Fruit fly (Drosophila melanogaster) whole organism, larva: ENCODE results near the gene CG17190.

Experiments used
- noc ChIP-seq: fragments of 200-800 bp; sonication (Bioruptor generic); optimal IDR thresholded peaks from 3 replicates; lab custom pipeline; 2019; ENCODE audit warnings: missing biosample characterization, mild to moderate bottlenecking, missing genetic modification characterization, moderate library complexity

The CG17190 gene

DNA sequence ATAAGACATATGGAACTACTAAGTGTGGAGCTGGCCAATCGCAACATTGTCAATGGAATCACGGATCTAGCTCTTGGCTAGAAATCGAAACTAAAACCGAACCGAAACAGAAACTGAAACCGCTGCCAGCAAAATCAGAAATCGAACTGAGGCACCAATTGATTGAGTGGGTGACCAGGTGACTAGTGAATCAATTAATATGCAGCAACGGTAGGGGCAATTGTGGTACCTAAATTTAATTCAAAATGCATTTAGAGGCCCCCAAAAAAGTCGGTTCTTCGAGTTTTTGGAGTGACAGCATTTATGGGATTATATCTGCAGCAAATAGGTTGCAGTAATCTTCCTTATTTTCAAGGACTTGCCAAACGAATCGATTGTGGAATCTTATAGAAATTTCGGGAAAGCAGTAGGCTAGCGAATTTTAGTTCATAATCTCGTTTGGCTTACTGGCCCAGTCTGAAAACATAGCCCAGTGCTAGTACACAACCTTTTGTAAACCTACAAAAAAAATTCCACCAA is at the start of gene CG17190, which contains the start of gene CG4836:
Gene CG17190 (minus strand): TSS at position 101 of the 519 bp plus-strand sequence.
Gene CG4836 (plus strand): TSS at position 469 of the 519 bp plus-strand sequence.
- TF ChIP-seq noc (tag; lab: Kevin White, UChicago) = no peak

DNA sequence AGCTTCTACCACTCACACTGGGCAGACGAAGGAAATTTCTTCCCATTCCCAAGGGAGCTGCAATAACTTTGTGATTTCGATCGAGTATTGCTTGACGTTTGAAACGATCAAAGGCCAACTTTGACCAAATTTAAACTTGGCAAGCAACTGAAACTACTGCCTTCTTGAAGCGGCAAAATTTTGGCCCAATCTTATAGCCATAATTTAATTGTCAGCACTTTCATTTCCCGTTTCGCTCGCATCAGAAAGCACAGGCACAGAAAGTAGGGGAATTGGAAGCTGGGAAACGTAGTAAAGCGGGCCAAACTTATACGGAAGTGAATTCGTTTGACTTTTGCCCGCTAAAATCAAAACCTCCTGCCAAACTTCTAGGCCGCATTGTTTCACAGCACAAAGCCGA is 46.3 kb upstream of the CG17190 start, which contains the start of gene CG4390:
Gene CG4390 (minus strand): TSS at position 101 of the 400 bp plus-strand sequence.
- no peak for TF ChIP-seq noc (tag; lab: Kevin White, UChicago)

DNA sequence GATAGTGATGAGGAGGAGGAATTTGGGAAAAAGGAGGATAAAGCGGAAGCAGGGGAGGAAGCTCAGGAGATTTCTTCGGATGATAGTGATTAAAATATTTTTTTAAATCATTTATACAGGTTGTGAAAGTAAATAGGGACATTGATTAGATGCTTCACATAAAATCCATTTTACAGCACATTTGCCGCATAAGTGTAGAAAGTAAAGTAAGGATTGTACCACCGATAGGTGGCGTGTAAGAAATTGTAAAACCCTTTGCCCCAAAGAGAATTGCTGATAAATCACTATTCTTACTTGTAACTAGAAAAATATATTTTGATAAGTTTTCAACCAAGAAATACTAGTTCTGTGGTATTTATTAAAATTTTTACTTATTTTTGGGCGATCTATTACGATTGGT is 45.7 kb upstream of the CG17190 start:
- no peak for TF ChIP-seq noc (tag; lab: Kevin White, UChicago)

DNA sequence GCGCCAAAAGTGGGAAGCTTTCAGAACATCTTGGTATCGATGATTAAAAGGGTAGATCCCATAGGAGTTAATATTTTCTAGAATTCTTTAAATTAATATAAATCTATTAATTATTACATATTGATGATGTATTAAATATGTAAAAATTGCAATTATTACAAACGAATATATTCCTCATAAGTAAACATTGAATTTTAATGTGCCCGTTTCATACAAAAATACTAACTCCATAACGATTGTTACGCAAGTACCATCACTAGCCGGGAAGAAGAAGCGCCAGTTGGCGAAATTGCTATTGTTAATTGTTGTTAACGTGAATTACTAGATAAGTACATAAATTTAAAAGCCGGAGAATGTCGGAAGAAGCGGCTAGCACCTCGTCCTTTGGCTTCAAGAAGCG is 44.2 kb upstream of the CG17190 start, which contains the start of gene mdlc:
Gene mdlc (plus strand): TSS at position 248 of the 400 bp plus-strand sequence.
- no peak for TF ChIP-seq noc (tag; lab: Kevin White, UChicago)

DNA sequence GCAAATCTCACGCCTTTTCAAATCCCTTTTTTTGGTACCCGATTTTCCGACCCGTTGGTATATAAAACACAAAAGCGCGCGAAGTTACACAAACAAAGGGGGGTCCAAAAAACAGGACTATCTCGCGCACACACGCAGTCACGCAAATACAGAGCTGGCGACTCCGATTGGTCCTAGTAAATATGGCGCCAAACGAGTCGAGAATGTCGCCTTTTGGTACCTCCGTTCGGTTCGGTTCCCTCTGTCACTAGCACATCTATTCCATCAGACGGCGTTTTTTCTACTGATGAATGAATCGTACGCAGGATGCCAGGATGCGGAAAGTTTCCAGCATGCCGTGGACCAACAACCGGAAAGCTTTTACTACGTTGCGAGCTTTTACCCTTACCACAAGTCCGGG is 42.5 kb upstream of the CG17190 start, which contains the start of gene CG17193:
Gene CG17193 (minus strand): TSS at position 289 of the 400 bp plus-strand sequence.
- TF ChIP-seq noc (tag; lab: Kevin White, UChicago) = no peak

DNA sequence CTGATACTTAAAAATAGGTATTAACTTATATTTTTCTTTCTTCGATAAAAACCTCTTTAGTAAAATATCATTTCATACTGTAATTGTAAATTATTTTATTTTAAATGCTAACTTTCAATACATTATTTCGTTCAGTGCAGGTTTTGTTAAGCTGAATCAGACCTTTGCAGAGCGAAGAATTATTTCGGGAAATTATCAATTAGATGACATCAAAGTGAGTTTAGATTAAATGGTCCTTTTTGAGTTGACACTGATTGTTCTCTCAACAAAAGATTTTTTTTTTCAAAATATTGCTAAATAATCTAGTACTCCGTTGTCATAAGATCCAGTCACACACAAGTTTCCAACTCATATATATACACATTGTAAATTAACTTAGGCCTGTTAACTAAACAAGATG is 29.2 kb upstream of the CG17190 start, which contains the start of the genes CG33934 and Indy-2:
Gene CG33934 (plus strand): TSS at position 301 of the 400 bp plus-strand sequence.
Gene Indy-2 (plus strand): TSS at position 301 of the 400 bp plus-strand sequence.
- TF ChIP-seq noc (tag; lab: Kevin White, UChicago) = no peak

DNA sequence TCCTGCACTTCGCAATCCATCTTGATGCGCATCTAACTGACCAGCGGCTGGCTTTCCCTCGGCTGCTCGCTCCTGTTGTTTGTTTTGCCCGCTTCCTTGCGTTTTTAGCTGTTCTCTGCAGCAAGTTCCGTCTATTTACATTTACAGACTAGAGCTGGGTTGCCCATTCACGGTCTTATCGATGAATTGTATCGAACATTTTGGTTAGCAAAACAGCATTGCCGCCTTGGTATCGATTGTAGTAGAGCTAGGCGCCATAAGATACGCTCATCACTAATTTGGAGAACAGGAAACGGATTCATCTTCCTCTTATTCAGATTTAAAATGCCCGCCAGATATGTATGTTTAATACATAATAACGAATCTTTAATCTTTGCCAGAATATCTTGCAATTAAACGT is 22.6 kb upstream of the CG17190 start, which contains the start of gene Regnase-1:
Gene Regnase-1 (minus strand): TSS at position 170 of the 400 bp plus-strand sequence.
- TF ChIP-seq noc (tag; lab: Kevin White, UChicago) = peak; percentile 68

DNA sequence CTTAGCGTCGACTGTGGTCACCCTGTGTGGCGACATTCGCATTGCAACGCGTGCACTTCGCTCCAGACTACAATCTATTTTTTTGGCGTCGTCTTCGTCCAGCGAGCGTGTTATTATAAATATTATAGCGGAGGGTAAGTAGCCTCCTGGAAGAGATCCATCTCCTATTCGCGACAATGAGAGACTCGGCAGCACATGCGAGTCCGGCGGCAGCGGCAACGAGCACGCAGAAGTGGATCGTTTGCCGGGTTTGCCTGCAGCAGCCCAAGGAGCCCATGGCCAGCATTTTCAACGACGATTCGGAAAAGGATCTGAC is 18.4 kb upstream of the CG17190 start, which contains the start of gene idc:
Gene idc (plus strand): TSS at position 60 of the 316 bp plus-strand sequence.
- no peak for TF ChIP-seq noc (tag; lab: Kevin White, UChicago)

DNA sequence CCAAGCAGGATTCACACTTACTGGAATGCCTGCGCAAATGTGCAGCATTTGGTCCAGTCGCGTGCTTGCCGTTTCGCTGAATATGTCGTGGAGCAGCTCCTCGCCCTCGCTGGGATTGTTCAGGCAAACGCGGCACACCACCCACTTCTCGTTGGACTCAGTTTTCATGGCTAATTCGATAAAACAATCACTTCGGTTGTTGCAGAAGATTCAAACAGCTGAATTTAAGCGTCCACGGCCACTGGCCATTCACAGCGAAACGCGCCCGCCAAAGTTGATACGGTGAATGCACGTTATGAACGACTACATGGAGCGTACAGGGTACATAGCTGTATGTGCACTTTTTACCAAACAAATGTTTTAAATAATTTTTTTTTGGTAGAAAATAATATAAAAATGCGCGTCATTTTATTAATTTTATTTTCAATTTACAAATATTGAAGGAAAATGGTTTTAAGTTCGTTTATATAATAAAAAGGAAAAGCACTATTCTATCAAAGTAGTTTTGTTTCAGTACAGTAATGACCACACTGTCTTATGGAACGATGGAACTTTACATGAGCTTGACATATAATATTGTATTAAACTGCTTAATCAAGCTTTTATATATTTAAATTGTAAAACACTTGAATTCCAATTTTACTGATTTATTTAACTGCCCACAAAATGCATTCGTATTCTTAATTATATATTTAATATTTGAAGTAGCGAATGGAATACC is 17.9 kb upstream of the CG17190 start, which contains the start of gene trem:
Gene trem (minus strand): TSS at position 267 of the 721 bp plus-strand sequence.
- peak; percentile 75 for TF ChIP-seq noc (tag; lab: Kevin White, UChicago)

DNA sequence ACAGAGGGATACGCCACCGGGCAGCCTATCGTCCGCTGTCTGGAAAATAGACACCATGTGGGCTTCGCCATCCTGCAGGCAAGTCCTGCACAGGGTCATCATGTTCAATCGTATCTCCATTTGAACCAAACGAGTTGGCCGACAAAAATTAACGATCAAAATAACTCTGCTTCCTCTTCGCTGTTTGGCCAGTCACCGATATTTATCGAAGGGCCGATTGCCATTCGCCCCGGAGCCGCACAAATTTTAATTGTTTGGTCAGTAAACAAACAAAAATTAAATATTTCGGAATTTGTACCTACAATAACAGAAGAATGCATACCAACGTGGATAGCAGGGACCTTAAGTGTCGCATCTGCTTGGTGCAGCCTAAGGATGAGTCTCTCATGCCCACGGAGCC is 14.5 kb upstream of the CG17190 start, which contains the start of the genes CG4424 and CG4854:
Gene CG4424 (minus strand): TSS at position 200 of the 400 bp plus-strand sequence.
Gene CG4854 (plus strand): TSS at position 218 of the 400 bp plus-strand sequence.
- TF ChIP-seq noc (tag; lab: Kevin White, UChicago) = no peak

DNA sequence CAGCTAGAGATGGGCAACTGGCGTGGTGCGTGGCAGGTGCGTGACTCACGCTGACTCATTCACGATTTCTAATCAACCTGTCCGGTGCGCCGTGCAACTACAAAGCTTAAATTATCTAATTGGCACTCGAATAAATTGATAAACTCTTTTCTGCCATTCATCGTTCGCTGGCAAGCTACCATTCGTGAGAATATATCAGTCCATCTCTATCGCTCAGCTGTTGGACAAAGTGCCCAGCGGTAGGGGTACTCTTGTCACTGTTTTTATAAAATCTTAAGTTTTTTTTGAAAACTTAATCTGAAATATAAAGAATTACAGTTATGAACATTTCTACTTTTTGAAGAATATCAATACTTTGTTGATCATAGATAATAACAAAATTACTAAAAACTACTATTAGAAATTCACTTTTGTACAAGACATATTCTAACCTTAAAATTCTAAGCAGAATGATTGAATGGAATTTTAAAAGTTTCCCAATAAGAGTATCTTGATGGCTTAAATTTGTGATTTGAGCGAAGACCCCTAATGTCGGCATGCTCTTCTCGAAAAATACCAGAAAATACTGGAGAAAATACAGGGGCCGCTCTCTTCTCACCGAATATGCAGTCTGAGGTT is 8.0 kb upstream of the CG17190 start, which contains the start of the genes PIG-L and psidin:
Gene PIG-L (minus strand): TSS at position 187 of the 618 bp plus-strand sequence.
Gene psidin (plus strand): TSS at position 553 of the 618 bp plus-strand sequence.
- TF ChIP-seq noc (tag; lab: Kevin White, UChicago) = no peak

DNA sequence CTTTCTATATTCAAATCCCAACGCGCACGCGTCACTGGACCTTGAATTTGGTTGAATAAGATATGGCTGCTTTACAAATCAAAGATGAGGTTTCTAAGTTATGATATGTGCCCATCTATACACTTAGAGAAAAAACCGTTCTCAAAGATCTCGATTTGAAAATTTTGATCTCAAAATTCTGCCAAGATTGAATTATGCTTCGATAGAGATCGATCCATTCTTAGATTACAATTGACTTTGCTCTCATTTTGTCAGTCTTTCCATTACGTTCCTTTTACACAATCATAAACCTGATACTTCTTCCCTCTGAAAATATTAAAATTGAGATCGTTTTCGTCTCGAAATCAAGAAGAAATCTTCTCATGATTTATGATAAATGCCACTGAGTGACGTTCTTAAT is 616 bp downstream of the CG17190 start:
- no peak for TF ChIP-seq noc (tag; lab: Kevin White, UChicago)

DNA sequence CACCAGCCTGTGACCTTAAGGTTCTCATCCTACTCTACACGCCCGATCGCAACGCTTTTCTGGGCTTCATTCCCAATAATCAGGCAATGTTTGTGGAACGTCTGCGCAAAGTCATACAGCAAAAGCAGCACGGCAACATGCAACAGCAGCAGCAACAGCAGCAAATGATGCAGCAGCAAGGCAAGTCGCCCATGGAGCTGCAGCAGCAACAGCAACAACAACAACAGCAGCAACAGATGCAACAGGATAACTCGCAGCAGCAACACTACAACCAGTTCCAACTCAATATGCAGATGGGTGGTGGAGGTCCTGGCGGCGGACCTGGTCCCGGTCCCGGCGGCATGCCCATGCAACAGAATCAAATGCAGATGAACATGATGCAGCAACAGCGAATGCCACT is 2.4 kb downstream of the CG17190 start:
- no peak for TF ChIP-seq noc (tag; lab: Kevin White, UChicago)

DNA sequence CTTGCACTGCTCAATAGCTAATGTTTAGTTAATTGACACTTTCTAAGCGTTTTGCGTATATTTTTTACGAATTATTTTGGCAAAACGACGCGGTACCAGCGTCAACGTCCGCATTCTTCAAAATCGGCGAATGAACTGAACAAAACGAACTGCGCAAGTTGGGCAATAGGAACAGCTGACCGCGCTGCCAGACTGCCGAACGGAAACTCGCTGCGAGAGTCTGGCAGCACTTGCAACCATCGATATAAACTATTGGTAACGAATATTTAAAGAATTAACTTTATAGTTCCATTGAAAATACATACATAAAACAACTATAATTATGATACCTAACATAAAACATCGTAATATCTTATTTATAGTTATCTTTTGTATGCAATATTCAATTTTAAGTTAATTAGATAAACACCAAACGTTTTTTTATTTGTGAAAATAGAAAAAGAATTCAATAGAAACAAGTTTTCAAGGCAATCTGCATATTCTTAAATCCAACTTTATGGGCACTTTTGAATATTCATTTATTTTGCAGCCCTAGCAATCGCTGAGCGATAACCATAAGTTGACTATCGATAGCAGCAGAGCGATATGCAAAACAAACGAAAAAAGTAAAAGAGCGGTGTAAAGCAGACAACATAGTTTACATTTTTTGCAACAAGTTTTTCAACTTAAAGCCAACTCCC is 4.8 kb downstream of the CG17190 start, which contains the start of the genes Hs6st and MED25:
Gene Hs6st (minus strand): TSS at position 141 of the 680 bp plus-strand sequence.
Gene MED25 (plus strand): TSS at position 576 of the 680 bp plus-strand sequence.
- TF ChIP-seq noc (tag; lab: Kevin White, UChicago) = peak; percentile 61
